Worm (Caenorhabditis elegans) whole organism, early embryonic: ENCODE data around the gene F20G2.1.

Source experiments
- ama-1 ChIP-seq: fragments of 150-350 bp; optimal IDR thresholded peaks from 2 replicates; lab custom pipeline; 2014
- ceh-13 ChIP-seq: fragments of 200-800 bp; sonication (Bioruptor generic); optimal IDR thresholded peaks from 2 replicates; lab custom pipeline; 2018; ENCODE audit warnings: mild to moderate bottlenecking, missing genetic modification characterization, missing compliant biosample characterization
- flt-1 ChIP-seq: fragments of 200-800 bp; sonication (Bioruptor generic); IDR thresholded peaks from 2 replicates; pipeline ENCODE4 v1.3.6; 2022; ENCODE audit warnings: missing genetic modification characterization, missing compliant biosample characterization
- hmbx-1 ChIP-seq: sonication (generic microtip); optimal IDR thresholded peaks from 2 replicates; lab custom pipeline; 2016; ENCODE audit warnings: mild to moderate bottlenecking, missing genetic modification characterization, missing compliant biosample characterization
- sea-1 ChIP-seq: fragments of 200-800 bp; sonication (Bioruptor generic); conservative IDR thresholded peaks from 2 replicates; pipeline ENCODE4 v1.3.6; 2022; ENCODE audit warnings: missing genetic modification characterization, missing compliant biosample characterization
- tra-4 ChIP-seq: sonication (generic microtip); optimal IDR thresholded peaks from 2 replicates; lab custom pipeline; 2017; ENCODE audit warnings: missing genetic modification characterization, missing compliant biosample characterization

- no peak for TF ChIP-seq tra-4 (tag; lab: Kevin White, UChicago)
- TF ChIP-seq hmbx-1 (tag; lab: Kevin White, UChicago), result no peak
- TF ChIP-seq ama-1 (lab: Kevin White, UChicago), result no peak
- TF ChIP-seq ceh-13 (GFP tag; lab: Kevin White, UChicago), result no peak
- TF ChIP-seq sea-1, result no peak
- TF ChIP-seq flt-1, result no peak
These were observed 4.7 kb downstream of the F20G2.1 start, which contains the start of gene F35E12.10 for ce11 chrV:13748658-13749057.
